Worm (Caenorhabditis elegans): ENCODE data around the gene twk-10.
"Not testable (repeated sequence)": the region's sequence is repeated elsewhere in the genome, so short reads cannot be mapped to it uniquely, and the experiment has no call there.

Gene twk-10

DNA sequence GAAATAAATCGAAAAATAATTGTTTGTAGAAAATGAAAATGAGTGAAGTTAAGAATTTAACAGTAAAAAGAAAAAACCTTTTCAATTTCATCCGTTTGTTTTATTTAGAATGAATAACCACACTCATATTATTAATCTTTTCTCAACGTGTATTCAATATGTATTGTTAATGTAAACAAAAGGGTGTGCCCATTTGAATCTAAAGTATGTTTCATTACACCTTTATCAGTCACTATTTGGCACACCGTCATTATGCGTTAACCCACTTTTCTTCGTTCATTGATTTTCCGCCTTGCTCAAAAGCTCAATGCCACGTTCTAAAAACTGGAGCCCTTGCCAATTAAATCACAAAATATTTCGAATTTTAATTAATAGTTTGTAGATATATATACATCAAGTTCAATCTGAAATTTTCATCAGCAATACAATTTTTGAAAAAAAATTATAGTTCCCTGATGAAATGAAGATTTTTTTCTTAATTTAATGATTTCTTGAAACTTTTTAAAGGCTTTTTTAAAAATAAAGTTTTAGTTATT lies 13.8 kb downstream of the twk-10 start, which contains the start of gene K04A8.1:
Gene K04A8.1 (plus strand): TSS at position 486 of the 536 bp plus-strand sequence.
- TF ChIP-seq pqm-1 (tag; optimal IDR thresholded peaks at IDR 0.05) (peak; percentile 49), zag-1 (tag; optimal IDR thresholded peaks at IDR 0.05) (no peak), elt-2 (tag; optimal IDR thresholded peaks at IDR 0.05) (peak; percentile 39), eor-1 (tag; optimal IDR thresholded peaks at IDR 0.05) (no peak), pha-4 (tag; optimal IDR thresholded peaks at IDR 0.05) (peak; percentile 79), unc-39 (tag; optimal IDR thresholded peaks at IDR 0.05) (no peak)

DNA sequence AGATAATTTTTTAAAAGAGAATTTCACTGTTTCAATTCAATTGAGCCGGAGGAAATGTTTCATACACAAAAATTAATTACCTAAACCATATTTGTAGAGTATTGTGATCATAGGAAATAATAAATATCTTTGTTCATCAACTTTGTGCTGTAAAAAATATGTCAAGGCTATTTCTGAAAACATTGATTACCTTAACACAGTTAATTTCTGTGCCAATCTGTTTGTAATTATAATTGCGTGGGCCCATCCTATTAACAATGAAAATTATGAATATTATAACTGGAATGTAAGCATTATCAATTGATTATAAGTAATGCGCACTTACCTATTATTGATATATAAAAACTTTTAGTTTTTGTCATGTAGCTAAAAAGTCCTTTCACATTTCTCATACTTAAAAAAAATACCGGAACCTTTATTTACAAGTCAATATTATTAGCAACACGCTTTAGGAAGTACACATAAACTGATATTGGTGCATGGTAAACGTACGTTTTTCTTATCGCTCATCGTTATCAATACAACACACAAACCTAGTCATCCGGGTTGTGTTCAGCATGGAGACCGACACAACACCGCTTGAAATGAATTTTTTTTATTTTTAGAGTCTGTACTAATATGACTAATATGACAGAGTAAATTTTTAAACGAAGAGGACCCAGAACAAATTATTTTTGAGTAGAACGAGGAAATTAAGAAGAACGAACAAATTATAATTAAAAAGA lies 23.4 kb downstream of the twk-10 start, which contains the start of gene fut-2:
Gene fut-2 (minus strand): TSS at position 485 of the 725 bp plus-strand sequence.
- TF ChIP-seq pha-4 (tag; optimal IDR thresholded peaks at IDR 0.05), result peak; percentile 56
- peak; percentile 92 for TF ChIP-seq elt-2 (tag; optimal IDR thresholded peaks at IDR 0.05)
- peak; percentile 45 for TF ChIP-seq jun-1 (tag; optimal IDR thresholded peaks at IDR 0.05)
- no peak for TF ChIP-seq fkh-2 (tag; optimal IDR thresholded peaks at IDR 0.05)
- no peak for TF ChIP-seq nhr-11 (tag; optimal IDR thresholded peaks at IDR 0.05)
- TF ChIP-seq pqm-1 (tag; optimal IDR thresholded peaks at IDR 0.05), result peak; percentile 74
- no peak for TF ChIP-seq unc-39 (tag; optimal IDR thresholded peaks at IDR 0.05)

ce11 chrV:6576567-6576966 lies 24.4 kb downstream of the twk-10 start, which contains the start of gene EGAP9.4:
TSS of gene EGAP9.4 (plus strand) at chrV:6576867.
- TF ChIP-seq ztf-4 (tag; optimal IDR thresholded peaks at IDR 0.05) (no peak), ztf-11 (tag; optimal IDR thresholded peaks at IDR 0.05) (no peak), ceh-82 (tag; optimal IDR thresholded peaks at IDR 0.05) (no peak)

DNA sequence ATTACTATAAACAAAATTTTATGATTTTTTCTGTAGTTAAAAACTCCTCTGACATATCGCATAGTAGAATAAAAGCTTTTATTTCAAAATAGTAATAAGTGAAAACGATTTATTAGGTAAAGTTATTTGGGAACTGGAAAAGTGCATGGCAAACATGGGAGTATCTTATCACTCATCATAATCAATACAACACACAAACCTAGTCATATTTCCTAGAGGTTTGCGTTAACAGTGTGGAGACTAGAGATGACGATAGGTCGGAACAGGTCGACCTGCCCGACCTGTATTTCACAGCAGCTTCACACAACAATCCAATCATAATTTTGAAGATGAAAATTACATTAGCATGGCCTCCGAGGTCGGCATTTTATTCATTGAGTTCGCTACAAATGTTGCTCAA lies 27.9 kb downstream of the twk-10 start, which contains the start of gene EGAP9.3:
Gene EGAP9.3 (minus strand): TSS at position 131 of the 400 bp plus-strand sequence.
- no peak for TF ChIP-seq ceh-9 (tag; optimal IDR thresholded peaks at IDR 0.05)
- TF ChIP-seq elt-2 (tag; optimal IDR thresholded peaks at IDR 0.05), result peak; percentile 34
- TF ChIP-seq pqm-1 (tag; optimal IDR thresholded peaks at IDR 0.05), result peak; percentile 21
- no peak for TF ChIP-seq nhr-67 (tag; optimal IDR thresholded peaks at IDR 0.05)
- TF ChIP-seq R02D3.7 (tag; optimal IDR thresholded peaks at IDR 0.05), result no peak
- no peak for TF ChIP-seq tbx-2 (tag; optimal IDR thresholded peaks at IDR 0.05)
- no peak for TF ChIP-seq fkh-2 (tag; optimal IDR thresholded peaks at IDR 0.05)
- TF ChIP-seq snpc-4 (tag; optimal IDR thresholded peaks at IDR 0.05), result no peak

DNA sequence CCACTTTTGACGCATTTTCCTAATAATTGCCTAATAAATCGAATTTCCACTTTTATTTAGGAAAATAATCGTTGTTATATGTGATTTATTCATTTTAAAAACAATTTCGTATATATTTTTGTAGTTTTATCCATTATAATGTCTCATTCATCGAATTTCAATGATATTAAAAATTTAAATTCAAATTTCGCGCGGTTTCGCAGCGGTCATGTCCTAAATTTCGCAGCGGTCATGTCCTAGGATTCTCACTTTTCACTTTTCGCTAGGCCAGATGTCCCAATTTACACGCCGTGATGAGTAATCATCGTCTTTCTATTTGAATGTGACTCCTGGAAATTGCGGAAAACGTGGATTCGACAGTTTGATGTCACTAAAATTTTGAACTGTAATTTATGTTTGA lies 29.6 kb downstream of the twk-10 start, which contains the start of gene ZK1055.4:
Gene ZK1055.4 (plus strand): TSS at position 301 of the 400 bp plus-strand sequence.
- not testable (repeated sequence) for TF ChIP-seq ceh-16 (tag; optimal IDR thresholded peaks at IDR 0.05); unc-62 (GFP tag; optimal IDR thresholded peaks at IDR 0.05); skn-1 (tag; optimal IDR thresholded peaks at IDR 0.05)

DNA sequence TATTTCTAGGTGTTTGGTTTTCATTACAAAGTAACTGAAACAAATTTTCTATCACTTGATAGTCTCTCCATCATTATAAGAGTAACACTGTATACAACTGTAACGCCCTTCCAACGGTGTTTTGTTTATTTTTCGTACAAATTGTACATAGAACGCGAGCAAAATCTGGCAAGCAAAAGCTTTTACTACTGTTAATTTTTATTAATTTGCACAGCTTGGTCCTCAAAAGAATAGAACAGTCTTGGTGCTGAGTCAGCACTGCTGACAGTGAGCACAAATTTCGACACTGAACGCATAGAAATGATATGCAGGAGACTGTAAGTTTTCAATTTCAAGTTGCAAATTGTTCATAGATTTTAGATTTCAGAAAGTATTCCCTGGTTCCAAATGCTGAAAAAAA lies 38.1 kb downstream of the twk-10 start, which contains the start of gene ZK1055.2:
Gene ZK1055.2 (plus strand): TSS at position 301 of the 400 bp plus-strand sequence.
- TF ChIP-seq ceh-28 (tag; optimal IDR thresholded peaks at IDR 0.05), result no peak
- no peak for TF ChIP-seq nhr-11 (tag; optimal IDR thresholded peaks at IDR 0.05)
- no peak for TF ChIP-seq nhr-237 (tag; optimal IDR thresholded peaks at IDR 0.05)
- TF ChIP-seq nhr-28 (tag; optimal IDR thresholded peaks at IDR 0.05), result no peak

DNA sequence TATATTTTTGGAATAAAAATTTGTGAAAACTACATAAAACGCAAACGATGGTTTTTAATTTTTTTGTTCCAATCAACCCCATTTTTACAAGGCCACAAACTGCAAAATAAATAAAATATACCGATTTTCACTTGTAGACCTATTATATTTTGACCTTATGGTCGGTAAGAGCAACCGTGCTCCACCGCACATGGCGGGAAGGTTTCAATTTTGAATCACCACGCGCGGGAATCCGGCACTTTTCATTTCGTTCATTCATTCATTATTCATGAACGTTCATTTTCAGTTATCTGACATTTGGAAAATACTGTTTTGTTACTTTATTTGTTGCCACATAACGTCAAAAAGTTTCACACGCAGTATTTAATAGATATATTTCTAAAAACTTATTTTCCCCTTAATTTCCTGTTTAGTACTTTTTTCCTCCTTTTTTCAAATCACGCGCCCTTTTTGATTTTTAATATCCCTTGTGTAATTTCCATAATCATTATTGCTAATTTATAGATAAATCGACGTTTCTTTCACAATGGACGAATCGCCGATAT lies 41.6 kb downstream of the twk-10 start, which contains the start of gene hcp-1:
Gene hcp-1 (plus strand): TSS at position 495 of the 545 bp plus-strand sequence.
- TF ChIP-seq lin-39 (tag; optimal IDR thresholded peaks at IDR 0.05) (peak; percentile 20), sea-2 (GFP tag; optimal IDR thresholded peaks at IDR 0.05) (no peak), nhr-23 (tag; optimal IDR thresholded peaks at IDR 0.05) (peak; percentile 21), nhr-25 (tag; optimal IDR thresholded peaks at IDR 0.05) (peak; percentile 53), lin-15B (tag; optimal IDR thresholded peaks at IDR 0.05) (peak; percentile 60), ztf-11 (tag; optimal IDR thresholded peaks at IDR 0.05) (no peak)

Measured in whole organism, L3 larva.